Fruit fly (Drosophila melanogaster): ENCODE data around the gene Blos4.

Blos4 gene

dm6 chr3L:10853131-10853471, 25.8 kb upstream of the Blos4 start:
- TF ChIP-seq CrebA (GFP tag; optimal IDR thresholded peaks at IDR 0.05; ENCODE audit: borderline replicate concordance), result no peak
- TF ChIP-seq Dfd (GFP tag; optimal IDR thresholded peaks at IDR 0.05), result peak; percentile 79
- no peak for TF ChIP-seq Abd-B (GFP tag; optimal IDR thresholded peaks at IDR 0.05)
- TF ChIP-seq Mio (GFP tag; optimal IDR thresholded peaks at IDR 0.05), result no peak
- TF ChIP-seq psq (GFP tag; optimal IDR thresholded peaks at IDR 0.05), result peak; percentile 75
- TF ChIP-seq Sp1 (GFP tag; optimal IDR thresholded peaks at IDR 0.05), result peak; percentile 23

dm6 chr3L:10853618-10854017, 25.3 kb upstream of the Blos4 start:
- TF ChIP-seq woc (GFP tag; optimal IDR thresholded peaks at IDR 0.05) (no peak), ey (GFP tag; optimal IDR thresholded peaks at IDR 0.05) (no peak), Mio (GFP tag; optimal IDR thresholded peaks at IDR 0.05) (no peak), CG9705 (GFP tag; optimal IDR thresholded peaks at IDR 0.05) (no peak), Hr83 (GFP tag; optimal IDR thresholded peaks at IDR 0.05; ENCODE audit: poor library complexity, severe bottlenecking) (no peak), Vsx2 (GFP tag; optimal IDR thresholded peaks at IDR 0.05; ENCODE audit: partially characterized antibody) (no peak), psq (GFP tag; optimal IDR thresholded peaks at IDR 0.05) (no peak), Abd-B (GFP tag; optimal IDR thresholded peaks at IDR 0.05) (no peak), br (GFP tag; optimal IDR thresholded peaks at IDR 0.05) (no peak), Dfd (GFP tag; optimal IDR thresholded peaks at IDR 0.05) (no peak), dl (GFP tag; optimal IDR thresholded peaks at IDR 0.05; ENCODE audit: insufficient read depth in 1 of 2, partially characterized antibody in 2 of 2) (no peak), fru (GFP tag; optimal IDR thresholded peaks at IDR 0.05) (no peak), Hnf4 (GFP tag; optimal IDR thresholded peaks at IDR 0.05) (no peak), sv (GFP tag; optimal IDR thresholded peaks at IDR 0.05) (no peak), N (GFP tag; optimal IDR thresholded peaks at IDR 0.05) (no peak), Jra (GFP tag; optimal IDR thresholded peaks at IDR 0.05) (no peak), brk (GFP tag; optimal IDR thresholded peaks at IDR 0.05) (no peak), GATAd (GFP tag; optimal IDR thresholded peaks at IDR 0.05) (no peak), lola (GFP tag; optimal IDR thresholded peaks at IDR 0.05) (no peak), tai (GFP tag; optimal IDR thresholded peaks at IDR 0.05) (no peak)

dm6 chr3L:10854026-10854425, 24.9 kb upstream of the Blos4 start:
- TF ChIP-seq Dfd (GFP tag; optimal IDR thresholded peaks at IDR 0.05), result peak; percentile 83
- TF ChIP-seq ey (GFP tag; optimal IDR thresholded peaks at IDR 0.05), result no peak

dm6 chr3L:10854801-10855418, 24.0 kb upstream of the Blos4 start:
- TF ChIP-seq rgr (GFP tag; optimal IDR thresholded peaks at IDR 0.05) (peak; percentile 79), Hnf4 (GFP tag; optimal IDR thresholded peaks at IDR 0.05) (peak; percentile 34), Hr83 (GFP tag; optimal IDR thresholded peaks at IDR 0.05; ENCODE audit: poor library complexity, severe bottlenecking) (no peak), OdsH (GFP tag; optimal IDR thresholded peaks at IDR 0.05) (peak; percentile 77), Mio (GFP tag; optimal IDR thresholded peaks at IDR 0.05) (no peak), brk (GFP tag; optimal IDR thresholded peaks at IDR 0.05) (no peak), Jra (GFP tag; optimal IDR thresholded peaks at IDR 0.05) (peak; percentile 43), tai (GFP tag; optimal IDR thresholded peaks at IDR 0.05) (peak; percentile 57), foxo (GFP tag; optimal IDR thresholded peaks at IDR 0.05) (peak in 1 of 2 experiments; percentile 90), Sp1 (GFP tag; optimal IDR thresholded peaks at IDR 0.05) (peak; percentile 93), sage (GFP tag; optimal IDR thresholded peaks at IDR 0.05) (peak; percentile 53), fru (GFP tag; optimal IDR thresholded peaks at IDR 0.05) (peak; percentile 79), dmrt93B (GFP tag; optimal IDR thresholded peaks at IDR 0.05) (peak; percentile 87), psq (GFP tag; optimal IDR thresholded peaks at IDR 0.05) (peak; percentile 81), h (GFP tag; optimal IDR thresholded peaks at IDR 0.05) (peak; percentile 82), HLH106 (tag; optimal IDR thresholded peaks at IDR 0.05) (peak; percentile 88), ey (GFP tag; optimal IDR thresholded peaks at IDR 0.05) (peak; percentile 85), CG9705 (GFP tag; optimal IDR thresholded peaks at IDR 0.05) (peak; percentile 79), N (GFP tag; optimal IDR thresholded peaks at IDR 0.05) (no peak), br (GFP tag; optimal IDR thresholded peaks at IDR 0.05) (peak; percentile 73), jim (GFP tag; optimal IDR thresholded peaks at IDR 0.05) (no peak), woc (GFP tag; optimal IDR thresholded peaks at IDR 0.05) (peak; percentile 67), CG32264 (GFP tag; optimal IDR thresholded peaks at IDR 0.05) (peak; percentile 43)
